Worm (Caenorhabditis elegans) whole organism, young adult: Measurements from ENCODE around the gene gcy-20.

Experiments
- F39B2.1 ChIP-seq: fragments of 200-800 bp; sonication (Bioruptor generic); IDR thresholded peaks from 2 replicates; pipeline ENCODE4 v1.3.6; 2022; ENCODE audit warnings: missing genetic modification reagents, missing genetic modification characterization, missing compliant biosample characterization
- athp-1 ChIP-seq: sonication (generic microtip); optimal IDR thresholded peaks from 2 replicates; lab custom pipeline; 2017; ENCODE audit warnings: mild to moderate bottlenecking, missing genetic modification characterization, missing compliant biosample characterization
- dpff-1 ChIP-seq: sonication (generic microtip); optimal IDR thresholded peaks from 2 replicates; lab custom pipeline; 2017; ENCODE audit warnings: mild to moderate bottlenecking, missing genetic modification characterization, missing compliant biosample characterization
- hmg-20 ChIP-seq: fragments of 200-800 bp; sonication (Bioruptor generic); IDR thresholded peaks from 2 replicates; pipeline ENCODE4 v1.3.6; 2022; ENCODE audit warnings: missing genetic modification reagents, missing genetic modification characterization, missing compliant biosample characterization
- lir-1 ChIP-seq: fragments of 200-800 bp; sonication (Bioruptor generic); conservative IDR thresholded peaks from 2 replicates; pipeline ENCODE4 v1.3.6; 2022; ENCODE audit warnings: missing genetic modification reagents, missing genetic modification characterization, missing compliant biosample characterization
- nhr-90 ChIP-seq: sonication (generic microtip); optimal IDR thresholded peaks from 2 replicates; lab custom pipeline; 2016; ENCODE audit warnings: missing genotype, mild to moderate bottlenecking, missing genetic modification characterization, missing compliant biosample characterization
- pha-4 ChIP-seq: fragments of 150-350 bp; sonication (generic microtip); optimal IDR thresholded peaks from 2 replicates; lab custom pipeline; 2014; ENCODE audit warnings: missing biosample characterization, missing genetic modification reagents, missing genetic modification characterization
- sea-2 ChIP-seq: fragments of 200-800 bp; sonication (Bioruptor generic); IDR thresholded peaks from 2 replicates; pipeline ENCODE4 v1.3.6; 2022; ENCODE audit warnings: missing genetic modification characterization, missing compliant biosample characterization
- unc-62 ChIP-seq: fragments of 150-350 bp; optimal IDR thresholded peaks from 2 replicates; lab custom pipeline; 2014; ENCODE audit warnings: missing biosample characterization, missing genetic modification reagents, missing genetic modification characterization
- ztf-6 ChIP-seq: fragments of 200-800 bp; sonication (Bioruptor generic); IDR thresholded peaks from 2 replicates; pipeline ENCODE4 v1.3.6; 2022; ENCODE audit warnings: missing genetic modification reagents, missing genetic modification characterization, missing compliant biosample characterization

DNA sequence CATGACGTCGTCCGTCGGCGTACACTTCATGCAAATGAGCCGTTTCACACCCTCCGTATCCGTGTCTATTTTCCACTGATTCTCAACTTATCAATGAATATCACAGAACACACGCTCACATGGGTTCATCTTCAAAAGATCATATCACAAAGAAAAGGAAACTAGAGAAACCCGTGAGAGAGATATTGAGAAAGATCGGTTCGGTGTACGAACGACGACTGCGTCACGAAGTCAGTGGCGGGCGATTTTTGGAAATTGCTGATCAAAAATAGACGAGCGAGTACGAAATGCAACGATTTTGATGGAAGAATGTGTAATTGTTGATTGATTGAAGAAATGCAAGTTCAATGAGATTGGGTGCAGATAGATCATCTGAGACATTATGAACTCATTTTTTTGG is 40.3 kb downstream of the gcy-20 start:
- TF ChIP-seq lir-1, result no peak
- TF ChIP-seq F39B2.1 (GFP tag; lab: Robert Waterston, UW), result no peak
- TF ChIP-seq dpff-1 (tag; lab: Kevin White, UChicago), result no peak
- no peak for TF ChIP-seq athp-1 (tag; lab: Kevin White, UChicago)
- no peak for TF ChIP-seq pha-4
- no peak for TF ChIP-seq hmg-20
- no peak for TF ChIP-seq unc-62 (GFP tag; lab: Kevin White, UChicago)
- no peak for TF ChIP-seq ztf-6
- TF ChIP-seq nhr-90, result no peak
- no peak for TF ChIP-seq sea-2
